Worm (Caenorhabditis elegans): ENCODE results near the gene F31D5.7.

- TF ChIP-seq skn-1 (tag; optimal IDR thresholded peaks at IDR 0.05): no peak
- TF ChIP-seq aly-2 (tag; optimal IDR thresholded peaks at IDR 0.05): no peak
- TF ChIP-seq nhr-10 (tag; optimal IDR thresholded peaks at IDR 0.05): no peak
- TF ChIP-seq snpc-4 (tag; optimal IDR thresholded peaks at IDR 0.05): no peak
Measured at ce11 chrII:4228112-4228770, 17.0 kb downstream of the F31D5.7 start.
